Worm (Caenorhabditis elegans): ENCODE results near the gene elpc-4.

- TF ChIP-seq elt-3 (tag; optimal IDR thresholded peaks at IDR 0.05): no peak
- no peak for TF ChIP-seq nhr-11 (tag; optimal IDR thresholded peaks at IDR 0.05)
- no peak for TF ChIP-seq snpc-4 (tag; optimal IDR thresholded peaks at IDR 0.05)
- TF ChIP-seq lin-11 (tag; optimal IDR thresholded peaks at IDR 0.05): no peak
- no peak for TF ChIP-seq lin-13 (GFP tag; optimal IDR thresholded peaks at IDR 0.05)
Measured at ce11 chrIV:8026361-8026760, 9.6 kb downstream of the elpc-4 start.
